Fruit fly (Drosophila melanogaster) S2 (cell line): ENCODE results near the gene Mf.

Source experiments
- CG8478 ChIP-seq: fragments of >200 bp; optimal IDR thresholded peaks from 2 replicates; lab custom pipeline; 2018
- CTCF ChIP-seq, 2 experiments: fragments of >200 bp; optimal IDR thresholded peaks; 2 replicates each; lab custom pipeline; 2018

The Mf gene

DNA sequence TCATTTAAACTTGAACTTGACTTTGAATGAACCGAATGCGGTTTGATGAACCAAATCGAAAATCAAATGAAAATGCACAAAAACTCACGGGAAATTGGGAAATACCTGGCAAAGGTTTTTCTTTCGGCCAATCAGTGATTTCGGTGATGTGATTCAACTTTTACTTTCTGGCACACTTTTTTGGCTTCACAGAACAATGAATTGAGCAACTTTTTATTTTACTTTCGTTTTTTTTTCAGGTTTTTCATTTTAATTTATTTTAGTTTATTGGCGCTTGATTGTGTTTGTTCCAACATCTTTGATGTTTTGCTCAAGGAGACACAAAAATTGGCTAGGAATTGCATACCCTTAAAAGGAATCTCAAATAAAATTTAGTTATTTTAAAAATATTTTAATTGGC lies at the start of gene Mf:
Gene Mf (minus strand): TSS at position 44 of the 400 bp plus-strand sequence.
- TF ChIP-seq CG8478 (lab: Kevin White, UChicago) (no peak), CTCF (optimal IDR thresholded peaks at IDR 0.05; lab: Kevin White, UChicago) (no peak)

DNA sequence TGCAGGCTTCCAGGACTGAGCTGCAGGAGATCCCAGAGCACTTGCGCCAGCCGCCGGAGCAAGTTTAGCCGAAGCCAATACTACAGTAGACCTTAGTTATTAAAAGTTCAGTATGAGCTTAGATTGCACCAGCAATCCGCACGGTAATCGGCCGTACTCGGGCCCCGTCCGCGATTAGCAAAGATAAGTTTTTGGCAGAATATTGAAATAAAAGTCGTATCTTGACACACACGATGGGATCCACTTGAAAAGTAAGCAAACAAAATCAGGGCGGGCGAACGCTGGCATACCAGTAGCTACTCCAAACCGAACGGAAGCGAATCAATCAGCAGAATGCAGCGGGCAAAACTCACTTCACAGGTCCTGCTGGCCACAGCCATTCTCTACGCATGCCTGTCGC lies 49.0 kb upstream of the Mf start, which contains the start of gene CG34316:
Gene CG34316 (plus strand): TSS at position 301 of the 400 bp plus-strand sequence.
- TF ChIP-seq CG8478 (lab: Kevin White, UChicago) (no peak), CTCF (optimal IDR thresholded peaks at IDR 0.05; lab: Kevin White, UChicago) (no peak)

DNA sequence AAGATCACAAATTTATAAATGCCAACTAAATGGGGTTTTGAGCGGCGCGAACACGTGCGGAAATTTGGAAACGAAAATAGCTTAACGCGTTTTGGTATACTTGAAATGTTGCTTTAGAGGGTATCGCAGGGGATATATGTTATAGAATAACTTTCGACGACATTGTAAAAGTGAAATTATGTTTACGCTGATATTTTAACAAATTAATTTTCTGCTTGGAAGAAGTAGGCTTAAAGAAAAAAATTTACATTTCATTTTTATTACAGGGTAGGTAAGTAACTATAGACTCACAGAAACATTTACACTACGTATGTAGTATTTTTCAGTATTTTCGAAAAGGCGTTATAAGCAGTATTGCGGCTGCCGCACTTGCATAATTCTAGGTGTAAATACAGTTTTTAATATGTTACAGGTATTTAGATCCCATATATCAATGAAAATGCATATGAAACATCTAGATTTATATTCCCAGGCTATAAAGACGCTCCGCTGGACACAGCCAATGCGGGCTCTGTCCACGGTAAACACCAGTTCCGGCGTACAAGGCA lies 48.1 kb upstream of the Mf start, which contains the start of the genes Art3 and mRpS10:
Gene Art3 (minus strand): TSS at position 80 of the 548 bp plus-strand sequence.
Gene mRpS10 (plus strand): TSS at position 337 of the 548 bp plus-strand sequence.
- TF ChIP-seq CG8478 (lab: Kevin White, UChicago): no peak
- no peak for TF ChIP-seq CTCF (optimal IDR thresholded peaks at IDR 0.05; lab: Kevin White, UChicago)

DNA sequence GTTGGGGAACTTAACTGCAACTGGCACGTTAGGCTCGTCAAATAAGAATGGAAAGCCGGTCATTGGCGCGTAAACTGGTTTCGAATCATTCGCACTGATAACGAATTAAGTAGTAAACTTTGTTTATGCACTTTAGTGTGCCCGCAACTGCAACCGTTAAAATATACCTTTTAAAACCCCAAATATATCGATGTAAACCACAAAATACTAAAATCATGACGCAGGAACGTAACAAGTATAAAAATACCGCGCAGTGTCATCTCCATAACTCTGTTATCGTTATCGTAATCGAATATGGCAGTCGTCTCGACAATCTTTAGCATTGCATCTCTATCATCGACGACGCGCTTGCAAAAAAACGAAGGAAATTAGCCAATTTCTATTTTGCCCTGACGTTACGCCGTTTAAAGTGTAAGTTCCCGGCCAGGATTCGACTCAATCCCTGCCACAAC lies 44.0 kb upstream of the Mf start, which contains the start of the genes CG31344 and Caf1-55:
Gene CG31344 (minus strand): TSS at position 51 of the 452 bp plus-strand sequence.
Gene Caf1-55 (plus strand): TSS at position 298 of the 452 bp plus-strand sequence.
- TF ChIP-seq CTCF (optimal IDR thresholded peaks at IDR 0.05; lab: Kevin White, UChicago) (no peak), CG8478 (lab: Kevin White, UChicago) (no peak)

DNA sequence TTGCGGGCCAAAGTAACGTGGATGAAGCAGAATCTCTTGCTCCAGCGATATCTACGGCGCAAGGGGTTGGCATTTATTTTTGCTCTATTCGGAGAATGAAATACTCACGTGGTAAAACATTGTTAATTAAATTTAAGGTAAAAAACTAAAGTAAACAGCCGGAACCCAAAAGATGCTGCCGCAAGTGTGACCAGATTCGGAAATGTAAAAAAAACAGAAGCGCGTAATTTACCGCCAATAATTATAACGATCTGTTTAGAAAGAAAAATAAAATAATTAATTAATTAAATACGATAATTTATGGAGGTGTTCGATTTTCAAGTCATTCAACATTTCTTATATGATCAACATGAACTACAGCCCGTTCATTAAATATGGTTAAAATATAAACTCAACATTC lies 41.7 kb upstream of the Mf start, which contains the start of gene Polr2G:
Gene Polr2G (minus strand): TSS at position 208 of the 400 bp plus-strand sequence.
- TF ChIP-seq CTCF (optimal IDR thresholded peaks at IDR 0.05; lab: Kevin White, UChicago) (no peak), CG8478 (lab: Kevin White, UChicago) (no peak)

DNA sequence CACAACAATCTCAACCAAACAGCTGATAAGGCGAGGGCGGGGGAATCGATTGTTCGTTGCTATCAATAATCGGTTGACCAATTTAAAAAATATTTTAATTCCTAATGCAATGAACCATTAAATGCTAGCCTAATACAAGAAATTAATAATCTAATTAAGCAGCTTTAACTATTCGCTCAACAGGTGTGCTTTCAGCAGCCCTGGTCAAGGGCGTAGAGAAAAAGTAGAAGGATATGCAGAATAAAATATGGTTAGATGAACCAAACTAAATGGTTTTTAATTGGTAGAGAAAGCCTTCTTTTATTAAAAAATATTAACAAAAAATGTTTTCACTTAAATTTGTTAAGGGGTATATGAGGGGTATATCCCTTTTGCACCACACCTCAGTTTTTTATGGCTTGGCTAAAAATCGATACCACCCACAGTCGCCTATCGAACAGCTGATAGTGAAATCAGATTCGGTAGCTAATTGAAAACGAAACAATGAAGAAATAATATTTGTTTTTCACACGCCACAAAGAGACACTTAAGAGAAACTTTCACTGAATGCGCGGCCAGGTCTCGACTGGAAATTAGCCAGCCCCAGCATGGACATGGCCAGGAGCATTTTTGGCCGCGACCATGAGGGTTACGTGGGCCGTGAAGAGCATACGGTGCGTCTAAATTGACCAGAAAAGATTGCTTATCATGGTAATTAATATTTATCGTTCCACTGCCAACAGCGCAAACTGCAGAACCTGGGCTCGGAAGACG lies 37.7 kb upstream of the Mf start, which contains the start of the genes SIDL and CG12241:
Gene SIDL (minus strand): TSS at position 51 of the 753 bp plus-strand sequence.
Gene CG12241 (plus strand): TSS at position 433 of the 753 bp plus-strand sequence.
- TF ChIP-seq CG8478 (lab: Kevin White, UChicago): no peak
- TF ChIP-seq CTCF (optimal IDR thresholded peaks at IDR 0.05; lab: Kevin White, UChicago): no peak

DNA sequence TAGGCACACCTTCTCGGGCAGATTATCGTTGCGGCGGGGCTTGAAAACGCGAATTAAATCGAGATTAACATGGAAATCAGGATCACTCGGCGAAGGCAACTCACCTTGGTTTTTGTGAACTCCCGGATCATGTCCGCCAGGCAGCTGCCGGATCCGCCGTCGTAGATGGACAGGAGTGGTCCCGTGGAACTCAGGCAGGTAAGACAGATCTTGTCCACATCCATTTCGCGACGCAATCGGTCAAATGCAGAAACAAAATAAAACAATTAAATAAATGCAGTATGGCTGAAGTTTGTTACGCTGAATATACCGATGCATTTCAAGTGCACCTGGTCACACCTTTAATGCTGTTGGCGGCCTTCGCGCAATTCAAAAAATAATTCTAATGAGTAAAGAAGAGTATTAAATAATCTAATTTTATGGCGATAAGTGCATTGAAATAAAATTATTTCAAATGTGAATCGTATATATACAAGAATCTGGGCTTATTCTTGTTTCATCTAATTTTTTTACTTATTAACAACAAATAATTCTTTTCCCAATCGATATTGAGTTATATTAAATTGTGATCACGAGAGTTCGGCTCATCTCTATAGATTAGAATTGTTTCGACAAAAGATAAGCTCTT lies 32.2 kb upstream of the Mf start, which contains the start of the genes CG6654 and CG4210:
Gene CG6654 (minus strand): TSS at position 297 of the 628 bp plus-strand sequence.
Gene CG4210 (plus strand): TSS at position 613 of the 628 bp plus-strand sequence.
- no peak for TF ChIP-seq CG8478 (lab: Kevin White, UChicago)
- no peak for TF ChIP-seq CTCF (optimal IDR thresholded peaks at IDR 0.05; lab: Kevin White, UChicago)

DNA sequence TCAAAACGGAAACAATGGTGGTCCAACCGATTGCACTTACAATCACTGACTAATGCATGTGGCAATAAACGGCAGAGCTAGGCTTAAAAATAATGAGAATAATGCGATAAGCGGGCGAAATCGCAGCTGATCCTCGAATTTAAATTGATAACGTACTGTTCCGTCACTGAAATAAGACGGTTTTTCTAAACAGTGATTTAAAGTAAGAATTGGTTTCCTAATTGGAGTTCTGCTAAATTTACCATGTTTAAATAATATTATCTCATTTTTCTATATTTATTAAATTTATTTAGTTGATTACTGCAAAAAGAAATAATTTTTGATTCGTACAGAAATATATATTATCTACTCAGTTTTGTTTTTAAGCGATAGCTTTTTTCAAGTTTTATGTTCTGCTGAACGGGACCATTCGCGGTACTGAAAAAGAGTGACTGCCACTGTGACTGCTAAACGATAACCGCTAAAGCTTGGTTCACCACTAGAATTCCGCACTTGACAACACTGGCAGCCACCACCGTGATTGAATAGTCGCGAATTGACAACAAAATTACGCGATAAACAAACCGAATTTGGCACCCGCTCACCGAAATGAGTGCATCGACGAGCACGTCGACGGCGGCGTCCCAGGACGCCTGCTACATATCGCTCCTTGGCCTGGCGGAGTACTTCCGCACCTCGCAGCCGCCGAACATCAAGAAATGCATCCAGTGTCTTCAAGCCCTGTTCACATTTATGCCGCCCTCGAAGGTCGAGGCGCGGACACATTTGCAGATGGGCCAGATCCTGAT lies 27.6 kb upstream of the Mf start, which contains the start of the genes Spn88Eb and Mau2:
Gene Spn88Eb (minus strand): TSS at position 51 of the 788 bp plus-strand sequence.
Gene Mau2 (plus strand): TSS at position 493 of the 788 bp plus-strand sequence.
- TF ChIP-seq CTCF (optimal IDR thresholded peaks at IDR 0.05; lab: Kevin White, UChicago) (peak in 1 of 2 experiments; percentile 24), CG8478 (lab: Kevin White, UChicago) (no peak)

DNA sequence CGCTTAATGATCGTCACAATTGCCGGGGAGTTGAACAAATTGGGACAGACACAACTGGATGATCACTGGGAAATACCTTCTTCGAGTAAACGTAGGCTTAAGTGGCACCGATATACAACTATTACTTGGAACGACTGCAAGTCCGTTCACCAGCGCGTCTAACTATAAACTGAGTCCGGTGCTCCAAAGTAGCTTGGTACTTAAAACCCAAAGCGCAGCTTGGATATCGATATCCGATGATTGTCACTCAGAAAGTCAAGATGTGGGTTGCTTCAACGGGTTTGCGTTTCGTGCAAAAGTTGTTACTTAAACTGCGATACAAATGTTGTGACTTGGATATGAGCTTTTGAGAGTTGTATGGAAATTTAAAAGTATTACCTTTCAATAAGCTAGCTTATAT lies 25.0 kb upstream of the Mf start, which contains the start of gene Spn88Ea:
Gene Spn88Ea (minus strand): TSS at position 175 of the 400 bp plus-strand sequence.
- no peak for TF ChIP-seq CG8478 (lab: Kevin White, UChicago)
- no peak for TF ChIP-seq CTCF (optimal IDR thresholded peaks at IDR 0.05; lab: Kevin White, UChicago)

DNA sequence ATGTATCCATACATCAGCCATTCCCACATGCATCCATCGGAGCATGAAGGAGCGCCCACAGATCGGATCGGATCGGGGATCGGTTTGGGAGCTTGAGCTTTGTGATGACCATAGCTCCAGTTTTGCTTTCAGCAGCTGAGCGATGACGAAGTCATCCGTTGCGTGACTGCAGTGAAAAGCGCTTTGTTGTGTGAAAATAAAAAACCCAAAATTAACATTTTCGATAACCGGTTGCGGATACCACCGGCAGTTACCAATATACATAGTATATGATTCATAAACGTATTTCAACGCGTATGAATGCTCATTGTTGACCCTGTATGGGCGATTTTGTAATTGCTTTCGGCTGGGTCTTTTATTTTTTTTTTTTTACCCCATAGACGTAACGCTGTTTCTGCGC lies 23.9 kb upstream of the Mf start:
- TF ChIP-seq CG8478 (lab: Kevin White, UChicago) (no peak), CTCF (optimal IDR thresholded peaks at IDR 0.05; lab: Kevin White, UChicago) (no peak)

DNA sequence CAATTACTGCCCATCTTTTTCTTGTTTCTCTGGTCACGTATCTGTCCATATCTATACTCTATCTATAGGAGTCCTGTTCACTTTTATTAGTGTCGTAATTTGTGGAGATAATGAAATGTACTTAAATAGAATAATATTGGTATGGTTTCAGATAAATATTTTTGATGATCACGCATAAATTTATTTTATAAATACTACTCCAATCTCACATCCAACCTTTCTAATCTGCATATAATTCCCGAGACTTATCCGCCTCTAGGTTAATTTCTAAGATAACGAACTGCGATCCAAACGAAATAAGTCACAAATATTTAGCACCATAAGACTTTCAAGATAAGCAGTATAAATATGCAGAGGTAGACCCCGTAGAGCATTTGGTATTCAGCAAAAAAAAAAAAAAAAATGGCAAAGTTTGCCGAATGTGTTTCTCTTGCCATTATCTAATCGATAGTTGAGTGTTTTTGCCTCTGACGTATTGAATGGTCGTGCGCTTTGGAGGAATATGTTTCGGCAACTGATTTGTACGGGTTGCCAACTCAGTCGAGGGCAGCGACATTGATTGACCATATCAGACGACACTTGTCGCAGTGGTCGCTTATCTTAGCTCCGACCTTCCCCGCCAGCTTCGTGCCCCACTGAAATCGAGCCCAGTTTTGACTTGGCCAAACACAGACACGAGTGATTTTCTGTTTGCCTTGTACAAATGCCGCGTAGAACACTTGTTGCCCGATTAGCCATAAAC lies 16.9 kb upstream of the Mf start:
- TF ChIP-seq CTCF (optimal IDR thresholded peaks at IDR 0.05; lab: Kevin White, UChicago): no peak
- no peak for TF ChIP-seq CG8478 (lab: Kevin White, UChicago)

DNA sequence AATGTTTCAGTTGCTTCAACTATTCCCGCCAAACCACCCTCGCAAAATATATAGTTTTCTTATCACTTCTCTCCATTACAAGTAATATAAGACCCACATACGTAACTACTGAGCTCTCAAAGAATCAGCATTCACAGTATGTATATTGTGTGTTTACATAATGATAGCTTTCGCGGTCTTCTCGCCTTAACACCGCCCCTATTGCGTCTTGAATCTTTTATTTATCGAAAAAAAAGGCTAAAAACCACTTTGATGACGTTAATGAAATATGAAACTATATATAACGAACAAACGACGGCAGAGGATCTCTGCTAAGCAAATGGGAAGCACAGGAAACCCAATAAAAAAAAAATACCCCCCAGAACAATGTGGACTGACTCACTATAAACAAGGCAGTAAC lies 16.1 kb upstream of the Mf start:
- TF ChIP-seq CTCF (optimal IDR thresholded peaks at IDR 0.05; lab: Kevin White, UChicago) (no peak), CG8478 (lab: Kevin White, UChicago) (no peak)
